Fruit fly (Drosophila melanogaster) whole organism: ENCODE data around the gene PAN3.
A peak's percentile ranks its signal among the peaks of the same experiment; 100 is the strongest.

Source experiments
- CG8478 ChIP-seq: fragments of >200 bp; optimal IDR thresholded peaks from 2 replicates; lab custom pipeline; 2018; ENCODE audit warnings: inconsistent platforms
- Dll ChIP-seq: fragments of >200 bp; optimal IDR thresholded peaks from 2 replicates; lab custom pipeline; 2017
- EcR ChIP-seq, 2 experiments: fragments of >200 bp; optimal IDR thresholded peaks; 2 replicates each; lab custom pipeline; 2017; ENCODE audit warnings: missing biosample characterization in 2 of 2, missing genetic modification characterization in 2 of 2, missing genetic modification reagents in 2 of 2
- pan ChIP-seq: fragments of >200 bp; optimal IDR thresholded peaks from 2 replicates; lab custom pipeline; 2017
- psq ChIP-seq: fragments of >200 bp; optimal IDR thresholded peaks from 2 replicates; lab custom pipeline; 2017
- usp ChIP-seq: fragments of >200 bp; optimal IDR thresholded peaks from 2 replicates; lab custom pipeline; 2017; ENCODE audit warnings: missing biosample characterization, missing genetic modification characterization, mixed read lengths

Gene PAN3

dm6 chr3L:3124519-3124918 lies 53.6 kb downstream of the PAN3 start:
- no peak for TF ChIP-seq usp (GFP tag; lab: Kevin White, UChicago)

- TF ChIP-seq usp (GFP tag; lab: Kevin White, UChicago), result no peak
- TF ChIP-seq Dll (lab: Kevin White, UChicago), result no peak
- no peak for TF ChIP-seq psq (lab: Kevin White, UChicago)
- TF ChIP-seq EcR (GFP tag; optimal IDR thresholded peaks at IDR 0.05; lab: Kevin White, UChicago), result no peak
- TF ChIP-seq pan (lab: Kevin White, UChicago), result no peak
- no peak for TF ChIP-seq CG8478 (lab: Kevin White, UChicago)
These were observed 54.2 kb downstream of the PAN3 start for dm6 chr3L:3124939-3125648.

- TF ChIP-seq EcR (GFP tag; optimal IDR thresholded peaks at IDR 0.05; lab: Kevin White, UChicago) (peak in 1 of 2 experiments; percentile 38), Dll (lab: Kevin White, UChicago) (no peak), pan (lab: Kevin White, UChicago) (no peak), CG8478 (lab: Kevin White, UChicago) (no peak), usp (GFP tag; lab: Kevin White, UChicago) (no peak), psq (lab: Kevin White, UChicago) (no peak)
These were observed 54.8 kb downstream of the PAN3 start for dm6 chr3L:3125649-3126130.

dm6 chr3L:3126478-3126877 lies 55.5 kb downstream of the PAN3 start:
- TF ChIP-seq EcR (GFP tag; optimal IDR thresholded peaks at IDR 0.05; lab: Kevin White, UChicago) (no peak), Dll (lab: Kevin White, UChicago) (no peak), usp (GFP tag; lab: Kevin White, UChicago) (no peak), psq (lab: Kevin White, UChicago) (no peak), pan (lab: Kevin White, UChicago) (no peak), CG8478 (lab: Kevin White, UChicago) (no peak)

dm6 chr3L:3127544-3127943 lies 56.6 kb downstream of the PAN3 start, which contains the start of gene promL:
TSS of gene promL (minus strand) at chr3L:3127724.
- no peak for TF ChIP-seq pan (lab: Kevin White, UChicago)
- no peak for TF ChIP-seq EcR (GFP tag; optimal IDR thresholded peaks at IDR 0.05; lab: Kevin White, UChicago)
- no peak for TF ChIP-seq Dll (lab: Kevin White, UChicago)
- TF ChIP-seq CG8478 (lab: Kevin White, UChicago), result no peak
- no peak for TF ChIP-seq psq (lab: Kevin White, UChicago)

DNA sequence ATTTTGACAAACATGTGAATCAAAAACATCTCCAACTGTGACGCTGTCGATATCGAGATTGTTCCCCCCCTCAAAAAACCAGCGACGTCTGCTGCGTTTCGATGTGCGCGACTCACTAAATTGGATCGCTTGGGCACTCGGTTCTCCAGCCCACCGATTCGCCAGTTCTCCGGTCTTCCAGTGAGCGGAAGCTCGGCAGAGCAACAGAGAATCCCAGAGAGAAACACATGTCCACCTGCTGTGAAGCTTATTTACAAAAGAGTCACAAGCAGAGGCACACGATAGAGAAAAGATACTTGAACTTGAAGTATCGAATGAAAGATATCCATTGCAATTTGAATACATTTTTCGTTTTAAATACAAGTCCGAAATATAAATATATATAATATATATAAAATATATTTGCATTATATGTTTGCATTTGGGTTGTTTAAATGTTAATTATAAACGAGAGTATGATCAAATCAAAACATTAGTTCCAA lies 63.2 kb downstream of the PAN3 start:
- no peak for TF ChIP-seq usp (GFP tag; lab: Kevin White, UChicago)
- no peak for TF ChIP-seq Dll (lab: Kevin White, UChicago)
- TF ChIP-seq CG8478 (lab: Kevin White, UChicago), result no peak
- no peak for TF ChIP-seq pan (lab: Kevin White, UChicago)
- no peak for TF ChIP-seq EcR (GFP tag; optimal IDR thresholded peaks at IDR 0.05; lab: Kevin White, UChicago)
- no peak for TF ChIP-seq psq (lab: Kevin White, UChicago)
